Fruit fly (Drosophila melanogaster) whole organism, wandering third instar larva: Measurements from ENCODE around the gene CG32573.

Experiments
- Abd-B ChIP-seq: fragments of >200 bp; optimal IDR thresholded peaks from 2 replicates; lab custom pipeline; 2017; ENCODE audit warnings: missing biosample characterization, missing genetic modification characterization
- CG32264 ChIP-seq: fragments of 200-800 bp; sonication (Bioruptor generic); optimal IDR thresholded peaks from 2 replicates; lab custom pipeline; 2016; ENCODE audit warnings: missing biosample characterization, missing genetic modification characterization
- CG9705 ChIP-seq: fragments of 200-800 bp; sonication (Bioruptor generic); optimal IDR thresholded peaks from 2 replicates; lab custom pipeline; 2018; ENCODE audit warnings: missing biosample characterization, mild to moderate bottlenecking, missing genetic modification characterization
- CrebA ChIP-seq: fragments of 200-800 bp; sonication (Bioruptor generic); optimal IDR thresholded peaks from 2 replicates; lab custom pipeline; 2016; ENCODE audit warnings: missing biosample characterization, mild to moderate bottlenecking, missing genetic modification characterization, borderline replicate concordance
- Dfd ChIP-seq: fragments of >200 bp; optimal IDR thresholded peaks from 2 replicates; lab custom pipeline; 2017; ENCODE audit warnings: missing biosample characterization, missing genetic modification characterization
- Dif ChIP-seq: fragments of 200-275, 200-300 bp; sonication (Bioruptor generic); optimal IDR thresholded peaks from 2 replicates; lab custom pipeline; 2018; ENCODE audit warnings: missing biosample characterization, missing genetic modification characterization; ENCODE audit not compliant: partially characterized antibody
- GATAd ChIP-seq: sonication (Bioruptor generic); optimal IDR thresholded peaks from 2 replicates; lab custom pipeline; 2016; ENCODE audit warnings: missing biosample characterization, missing genetic modification characterization
- Hnf4 ChIP-seq: fragments of 200-800 bp; sonication (Bioruptor generic); optimal IDR thresholded peaks from 2 replicates; lab custom pipeline; 2016; ENCODE audit warnings: missing biosample characterization, mild to moderate bottlenecking, missing genetic modification characterization
- Hr78 ChIP-seq: fragments of >200 bp; optimal IDR thresholded peaks from 2 replicates; lab custom pipeline; 2017; ENCODE audit warnings: missing biosample characterization, missing genetic modification characterization
- Hr83 ChIP-seq: fragments of 200-300 bp; sonication (Bioruptor generic); optimal IDR thresholded peaks from 2 replicates; lab custom pipeline; 2016; ENCODE audit warnings: missing biosample characterization, mild to moderate bottlenecking, missing genetic modification characterization, moderate library complexity; ENCODE audit not compliant: poor library complexity, severe bottlenecking
- Jra ChIP-seq: sonication (Bioruptor generic); optimal IDR thresholded peaks from 2 replicates; lab custom pipeline; 2016; ENCODE audit warnings: missing biosample characterization, missing genetic modification characterization
- Mio ChIP-seq: sonication (Bioruptor generic); optimal IDR thresholded peaks from 2 replicates; lab custom pipeline; 2016; ENCODE audit warnings: missing biosample characterization, missing genetic modification characterization
- Myc ChIP-seq: fragments of >200 bp; optimal IDR thresholded peaks from 2 replicates; lab custom pipeline; 2017
- N ChIP-seq: fragments of >200 bp; optimal IDR thresholded peaks from 2 replicates; lab custom pipeline; 2018; ENCODE audit warnings: missing biosample characterization, missing external identifiers, missing genetic modification characterization
- Rel ChIP-seq, 2 experiments: fragments of 200-800 bp; sonication (Bioruptor generic) in 1 of 2; optimal IDR thresholded peaks; 2 replicates in 1 of 2; 3 replicates in 1 of 2; lab custom pipeline; 2016 to 2019; ENCODE audit warnings: mild to moderate bottlenecking in 2 of 2, missing biosample characterization in 2 of 2, missing genetic modification characterization in 2 of 2, moderate library complexity in 1 of 2
- Sp1 ChIP-seq: fragments of 200-800 bp; sonication (Bioruptor generic); optimal IDR thresholded peaks from 3 replicates; lab custom pipeline; 2019; ENCODE audit warnings: missing biosample characterization, mild to moderate bottlenecking, missing genetic modification characterization, moderate library complexity
- Vsx2 ChIP-seq: fragments of 200-300, 225-300 bp; sonication (Bioruptor generic); optimal IDR thresholded peaks from 2 replicates; lab custom pipeline; 2018; ENCODE audit warnings: missing biosample characterization, missing genetic modification characterization; ENCODE audit not compliant: partially characterized antibody
- br ChIP-seq: fragments of 200-800 bp; sonication (Bioruptor generic); optimal IDR thresholded peaks from 2 replicates; lab custom pipeline; 2016; ENCODE audit warnings: missing biosample characterization, missing genetic modification characterization
- brk ChIP-seq: fragments of 200-800 bp; sonication (Bioruptor generic); optimal IDR thresholded peaks from 2 replicates; lab custom pipeline; 2016; ENCODE audit warnings: missing biosample characterization, mild to moderate bottlenecking, missing genetic modification characterization
- dl ChIP-seq, 2 experiments: fragments of 175-275, 200-275 bp in 1 of 2; fragments of 200-275 bp in 1 of 2; sonication (Bioruptor generic); optimal IDR thresholded peaks; lab custom pipeline; 2018; ENCODE audit warnings: mild to moderate bottlenecking in 2 of 2, missing biosample characterization in 2 of 2, missing genetic modification characterization in 2 of 2, moderate library complexity in 2 of 2; ENCODE audit not compliant: partially characterized antibody in 2 of 2, insufficient read depth in 1 of 2
- dsf ChIP-seq: sonication (Bioruptor generic); optimal IDR thresholded peaks from 2 replicates; lab custom pipeline; 2016; ENCODE audit warnings: missing biosample characterization, missing genetic modification characterization, borderline replicate concordance
- ey ChIP-seq: fragments of 200-800 bp; sonication (Bioruptor generic); optimal IDR thresholded peaks from 2 replicates; lab custom pipeline; 2016; ENCODE audit warnings: missing biosample characterization, missing genetic modification characterization
- foxo ChIP-seq, 2 experiments: fragments of 200-800 bp; sonication (Bioruptor generic); optimal IDR thresholded peaks; 2 replicates in 1 of 2; 3 replicates in 1 of 2; lab custom pipeline; 2016 to 2017; ENCODE audit warnings: missing biosample characterization in 2 of 2, missing genetic modification characterization in 2 of 2
- fru ChIP-seq: fragments of 200-800 bp; sonication (Bioruptor generic); optimal IDR thresholded peaks from 3 replicates; lab custom pipeline; 2016; ENCODE audit warnings: missing biosample characterization, mild to moderate bottlenecking, missing genetic modification characterization
- h ChIP-seq: fragments of 200-800 bp; sonication (Bioruptor generic); optimal IDR thresholded peaks from 3 replicates; lab custom pipeline; 2016; ENCODE audit warnings: missing biosample characterization, mild to moderate bottlenecking, missing genetic modification characterization
- lola ChIP-seq: fragments of >200 bp; optimal IDR thresholded peaks from 2 replicates; lab custom pipeline; 2017; ENCODE audit warnings: missing biosample characterization, missing genetic modification characterization
- rgr ChIP-seq: fragments of 200-800 bp; sonication (Bioruptor generic); optimal IDR thresholded peaks from 3 replicates; lab custom pipeline; 2016; ENCODE audit warnings: missing biosample characterization, mild to moderate bottlenecking, missing genetic modification characterization
- sage ChIP-seq: fragments of 200-800 bp; sonication (Bioruptor generic); optimal IDR thresholded peaks from 2 replicates; lab custom pipeline; 2016; ENCODE audit warnings: missing biosample characterization, mild to moderate bottlenecking, missing genetic modification characterization
- sv ChIP-seq: fragments of 200-800 bp; sonication (Bioruptor generic); optimal IDR thresholded peaks from 3 replicates; lab custom pipeline; 2016; ENCODE audit warnings: missing biosample characterization, missing genetic modification characterization
- woc ChIP-seq: sonication (Bioruptor generic); optimal IDR thresholded peaks from 2 replicates; lab custom pipeline; 2016; ENCODE audit warnings: missing biosample characterization, mild to moderate bottlenecking, missing genetic modification characterization

CG32573 gene

DNA sequence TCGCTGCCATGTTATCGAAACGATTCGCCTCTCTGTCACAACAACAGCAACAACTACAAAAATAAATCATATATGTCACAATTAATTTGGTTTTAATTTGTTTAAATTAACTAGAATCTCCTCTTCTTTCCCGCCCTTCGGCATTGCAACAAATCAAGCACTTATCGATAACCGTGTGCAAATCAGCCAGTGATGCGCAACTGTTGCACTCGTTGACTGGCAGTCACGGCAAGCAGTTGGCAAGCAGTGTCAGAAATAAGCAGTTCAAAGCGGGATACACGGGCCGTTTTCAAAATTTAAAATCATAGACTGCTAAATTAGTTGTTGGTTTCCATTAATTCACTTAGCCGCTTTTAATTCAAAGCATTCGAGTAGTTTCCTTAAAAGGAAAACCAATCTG is 32.6 kb downstream of the CG32573 start, which contains the start of gene Axs:
Gene Axs (minus strand): TSS at position 131 of the 400 bp plus-strand sequence.
- TF ChIP-seq CG32264 (GFP tag; lab: Kevin White, UChicago): no peak
- no peak for TF ChIP-seq h (GFP tag; lab: Kevin White, UChicago)
- no peak for TF ChIP-seq dsf (GFP tag; lab: Kevin White, UChicago)
- TF ChIP-seq Dif: peak; percentile 6
- peak; percentile 55 for TF ChIP-seq Jra
- TF ChIP-seq foxo (GFP tag; optimal IDR thresholded peaks at IDR 0.05; lab: Kevin White, UChicago): peak in 1 of 2 experiments; percentile 5
- TF ChIP-seq sv (GFP tag; lab: Kevin White, UChicago): no peak
- TF ChIP-seq GATAd (GFP tag; lab: Kevin White, UChicago): no peak
- TF ChIP-seq CG9705 (GFP tag; lab: Kevin White, UChicago): no peak
- TF ChIP-seq Myc (lab: Kevin White, UChicago): peak; percentile 75
- peak; percentile 56 for TF ChIP-seq N (GFP tag; lab: Kevin White, UChicago)

- no peak for TF ChIP-seq GATAd (GFP tag; lab: Kevin White, UChicago)
- no peak for TF ChIP-seq Abd-B (GFP tag; lab: Kevin White, UChicago)
- TF ChIP-seq CG32264 (GFP tag; lab: Kevin White, UChicago): no peak
- TF ChIP-seq fru: no peak
- TF ChIP-seq N (GFP tag; lab: Kevin White, UChicago): no peak
- no peak for TF ChIP-seq sage (GFP tag; lab: Kevin White, UChicago)
- no peak for TF ChIP-seq brk
- no peak for TF ChIP-seq Hr83
- TF ChIP-seq Rel (GFP tag; optimal IDR thresholded peaks at IDR 0.05; lab: Kevin White, UChicago): no peak
- no peak for TF ChIP-seq Rel (tag; optimal IDR thresholded peaks at IDR 0.05; lab: Kevin White, UChicago)
Measured at dm6 chrX:16687400-16688105, 36.4 kb downstream of the CG32573 start.

- TF ChIP-seq Rel (GFP tag; optimal IDR thresholded peaks at IDR 0.05; lab: Kevin White, UChicago) (no peak), Rel (tag; optimal IDR thresholded peaks at IDR 0.05; lab: Kevin White, UChicago) (peak; percentile 50), N (GFP tag; lab: Kevin White, UChicago) (no peak)
Measured at dm6 chrX:16688106-16688459, 36.9 kb downstream of the CG32573 start.

DNA sequence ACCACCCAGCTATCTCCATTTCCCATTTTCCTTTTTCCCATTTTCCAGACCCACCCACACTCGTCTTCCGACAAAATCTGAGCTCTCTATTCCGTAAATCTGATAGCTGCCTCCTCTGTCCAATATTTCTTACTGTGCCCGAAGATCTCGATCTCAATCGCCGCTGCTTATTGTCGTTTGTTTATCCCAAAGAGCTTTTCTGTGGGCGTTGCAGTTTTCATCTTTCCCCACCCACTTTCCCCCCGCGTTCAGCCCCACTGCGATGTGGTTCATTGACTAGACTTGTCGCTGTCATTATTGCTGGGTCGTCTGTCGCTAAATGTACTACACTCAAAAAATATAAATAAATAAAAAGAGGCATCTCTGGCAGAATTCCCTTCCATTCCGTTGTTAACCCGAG is 38.2 kb downstream of the CG32573 start:
- TF ChIP-seq Myc (lab: Kevin White, UChicago) (no peak), Hr78 (GFP tag; lab: Kevin White, UChicago) (no peak), ey (GFP tag; lab: Kevin White, UChicago) (no peak), foxo (GFP tag; optimal IDR thresholded peaks at IDR 0.05; lab: Kevin White, UChicago) (no peak), lola (GFP tag; lab: Kevin White, UChicago) (no peak)
- TF ChIP-seq, all 38 proteins: peak for 0

- TF ChIP-seq Hr78 (GFP tag; lab: Kevin White, UChicago) (no peak), dsf (GFP tag; lab: Kevin White, UChicago) (no peak), br (GFP tag; lab: Kevin White, UChicago) (no peak), Sp1 (GFP tag; lab: Kevin White, UChicago) (no peak), Mio (GFP tag; lab: Kevin White, UChicago) (no peak), CrebA (GFP tag; lab: Kevin White, UChicago) (no peak), Hnf4 (GFP tag; lab: Kevin White, UChicago) (no peak), fru (no peak), Abd-B (GFP tag; lab: Kevin White, UChicago) (no peak), woc (GFP tag; lab: Kevin White, UChicago) (no peak), rgr (GFP tag; lab: Kevin White, UChicago) (no peak), Vsx2 (no peak), dl (GFP tag; optimal IDR thresholded peaks at IDR 0.05; lab: Kevin White, UChicago; ENCODE audit: insufficient read depth in 1 of 2, partially characterized antibody in 2 of 2) (no peak), Dfd (GFP tag; lab: Kevin White, UChicago) (no peak)
Measured at dm6 chrX:16689966-16690365, 38.8 kb downstream of the CG32573 start.
